Worm (Caenorhabditis elegans) whole organism, L1 larva: ENCODE data around the gene ets-8.

Source experiments
- efl-1 ChIP-seq, 4 experiments: fragments of 150-350 bp; optimal IDR thresholded peaks in 3 of 4; peaks in 1 of 4; 1 replicate in 1 of 4; 2 replicates in 3 of 4; lab custom pipeline; 2014; ENCODE audit warnings: missing biosample characterization in 2 of 4, missing genetic modification characterization in 2 of 4, missing genetic modification reagents in 2 of 4
- fkh-10 ChIP-seq: sonication (generic microtip); optimal IDR thresholded peaks from 2 replicates; lab custom pipeline; 2017; ENCODE audit warnings: missing biosample characterization, missing genetic modification reagents, missing genetic modification characterization
- jun-1 ChIP-seq: fragments of 150-350 bp; optimal IDR thresholded peaks from 2 replicates; lab custom pipeline; 2014; ENCODE audit warnings: missing biosample characterization, missing genetic modification reagents, missing genetic modification characterization
- mep-1 ChIP-seq: fragments of 150-350 bp; optimal IDR thresholded peaks from 2 replicates; lab custom pipeline; 2014; ENCODE audit warnings: missing biosample characterization, missing genetic modification characterization
- ztf-11 ChIP-seq, 2 experiments: sonication (generic microtip); optimal IDR thresholded peaks; 2 replicates each; lab custom pipeline; 2016 to 2017; ENCODE audit warnings: missing genetic modification characterization in 2 of 2, missing biosample characterization in 1 of 2, missing compliant biosample characterization in 1 of 2

- TF ChIP-seq mep-1 (tag; lab: Kevin White, UChicago) = no peak
- TF ChIP-seq ztf-11 (tag; optimal IDR thresholded peaks at IDR 0.05; lab: Kevin White, UChicago) = no peak
- TF ChIP-seq efl-1 (optimal IDR thresholded peaks at IDR 0.05; lab: Kevin White, UChicago) = no peak
- no peak for TF ChIP-seq efl-1 (GFP tag; optimal IDR thresholded peaks at IDR 0.05 in 1 of 2; lab: Kevin White, UChicago)
- no peak for TF ChIP-seq jun-1 (tag; lab: Kevin White, UChicago)
- no peak for TF ChIP-seq fkh-10 (GFP tag; lab: Kevin White, UChicago)
Observed at ce11 chrIV:1174411-1174810, 14.1 kb upstream of the ets-8 start.
